Fruit fly (Drosophila melanogaster) whole organism, embryonic: ENCODE measurements around the gene Apt1.

Experiments used
- Atf6 ChIP-seq: fragments of 200-800 bp; sonication (Bioruptor generic); IDR thresholded peaks from 2 replicates; pipeline ENCODE4 v1.3.6; 2022; ENCODE audit warnings: missing biosample characterization, missing genetic modification characterization
- CG10267 ChIP-seq: fragments of 200-800 bp; sonication (Bioruptor generic); optimal IDR thresholded peaks from 2 replicates; lab custom pipeline; 2018; ENCODE audit warnings: missing biosample characterization, mild to moderate bottlenecking, missing genetic modification characterization, moderate library complexity
- CG10543 ChIP-seq: fragments of 200-800 bp; sonication (Bioruptor generic); optimal IDR thresholded peaks from 3 replicates; lab custom pipeline; 2017; ENCODE audit warnings: missing biosample characterization, mild to moderate bottlenecking, missing genetic modification characterization, moderate library complexity
- CG16779 ChIP-seq: fragments of 200-800 bp; sonication (Bioruptor generic); IDR thresholded peaks from 2 replicates; pipeline ENCODE4 v1.3.6; 2022; ENCODE audit warnings: missing biosample characterization, missing genetic modification characterization
- CG17829 ChIP-seq: fragments of 200-800 bp; optimal IDR thresholded peaks from 2 replicates; lab custom pipeline; 2019; ENCODE audit warnings: missing biosample characterization, mild to moderate bottlenecking, missing genetic modification characterization, moderate library complexity
- CG18262 ChIP-seq: fragments of 200-800 bp; optimal IDR thresholded peaks from 3 replicates; lab custom pipeline; 2019; ENCODE audit warnings: missing biosample characterization, mild to moderate bottlenecking, missing genetic modification characterization, moderate library complexity
- CG2875 ChIP-seq: fragments of 200-800 bp; sonication (Bioruptor generic); optimal IDR thresholded peaks from 2 replicates; lab custom pipeline; 2017; ENCODE audit warnings: missing biosample characterization, mild to moderate bottlenecking, missing genetic modification characterization, missing genetic modification reagents
- CG4617 ChIP-seq: fragments of 200-800 bp; sonication (Bioruptor generic); optimal IDR thresholded peaks from 3 replicates; lab custom pipeline; 2016; ENCODE audit warnings: missing biosample characterization, missing genetic modification characterization, borderline replicate concordance
- CG8388 ChIP-seq: fragments of 200-800 bp; sonication (Bioruptor generic); optimal IDR thresholded peaks from 2 replicates; lab custom pipeline; 2019; ENCODE audit warnings: missing biosample characterization, mild to moderate bottlenecking, missing genetic modification characterization, moderate library complexity
- CG9817 ChIP-seq: fragments of 200-800 bp; sonication (Bioruptor generic); optimal IDR thresholded peaks from 2 replicates; lab custom pipeline; 2018; ENCODE audit warnings: missing biosample characterization, mild to moderate bottlenecking, missing genetic modification characterization, moderate library complexity
- CHES-1-like ChIP-seq: fragments of 200-800 bp; sonication (Bioruptor generic); optimal IDR thresholded peaks from 2 replicates; lab custom pipeline; 2016; ENCODE audit warnings: missing biosample characterization, missing genetic modification characterization
- D ChIP-seq, 2 experiments: fragments of 200-800 bp in 1 of 2; fragments of >200 bp in 1 of 2; sonication (Bioruptor generic) in 1 of 2; optimal IDR thresholded peaks; 2 replicates in 1 of 2; 3 replicates in 1 of 2; lab custom pipeline; 2017; ENCODE audit warnings: mild to moderate bottlenecking in 1 of 2, missing biosample characterization in 1 of 2, missing genetic modification characterization in 1 of 2, missing genetic modification reagents in 1 of 2
- Dfd ChIP-seq, 2 experiments: fragments of >200 bp; optimal IDR thresholded peaks; 2 replicates each; lab custom pipeline; 2017; ENCODE audit warnings: missing biosample characterization in 2 of 2, missing genetic modification characterization in 2 of 2
- Ets65A ChIP-seq: fragments of 200-800 bp; sonication (Bioruptor generic); peaks from one replicate; lab custom pipeline; 2016; ENCODE audit warnings: missing biosample characterization, missing genetic modification characterization
- HLHmδ ChIP-seq: fragments of 200-800 bp; sonication (Bioruptor generic); optimal IDR thresholded peaks from 2 replicates; lab custom pipeline; 2018; ENCODE audit warnings: missing biosample characterization, mild to moderate bottlenecking, missing genetic modification characterization, moderate library complexity
- Hand ChIP-seq: fragments of 200-800 bp; sonication (Bioruptor generic); optimal IDR thresholded peaks from 2 replicates; lab custom pipeline; 2017; ENCODE audit warnings: mild to moderate bottlenecking, missing biosample characterization, missing genetic modification reagents, missing genetic modification characterization
- Neu2 ChIP-seq: fragments of 200-800 bp; sonication (Bioruptor generic); optimal IDR thresholded peaks from 3 replicates; lab custom pipeline; 2016; ENCODE audit warnings: missing biosample characterization, missing genetic modification characterization, borderline replicate concordance
- Oli ChIP-seq: fragments of 200-800 bp; sonication (Bioruptor generic); optimal IDR thresholded peaks from 2 replicates; lab custom pipeline; 2018; ENCODE audit warnings: missing biosample characterization, mild to moderate bottlenecking, missing genetic modification characterization, moderate library complexity
- Sox102F ChIP-seq: fragments of 200-800 bp; sonication (Bioruptor generic); optimal IDR thresholded peaks from 2 replicates; lab custom pipeline; 2018; ENCODE audit warnings: missing biosample characterization, mild to moderate bottlenecking, missing genetic modification characterization, moderate library complexity
- Tbp ChIP-seq: fragments of >200 bp; optimal IDR thresholded peaks from 2 replicates; lab custom pipeline; 2018; ENCODE audit warnings: missing biosample characterization, missing genetic modification characterization
- Trl ChIP-seq, 3 experiments: fragments of >200 bp in 2 of 3; fragments of 200-800 bp in 1 of 3; sonication (Bioruptor generic) in 1 of 3; optimal IDR thresholded peaks; 2 replicates in 1 of 3; 3 replicates in 2 of 3; lab custom pipeline; 2016 to 2017; ENCODE audit warnings: missing biosample characterization in 1 of 3, missing genetic modification characterization in 1 of 3
- aop ChIP-seq: fragments of 200-800 bp; sonication (Bioruptor generic); IDR thresholded peaks from 2 replicates; pipeline ENCODE4 v1.3.6; 2022; ENCODE audit warnings: missing biosample characterization, missing genetic modification characterization
- corto ChIP-seq: fragments of 200-800 bp; sonication (Bioruptor generic); optimal IDR thresholded peaks from 2 replicates; lab custom pipeline; 2016; ENCODE audit warnings: missing biosample characterization, mild to moderate bottlenecking, missing genetic modification characterization, moderate library complexity
- da ChIP-seq: fragments of 200-800 bp; sonication (Bioruptor generic); optimal IDR thresholded peaks from 2 replicates; lab custom pipeline; 2016; ENCODE audit warnings: missing biosample characterization, missing genetic modification characterization
- dmrt11E ChIP-seq: fragments of 200-800 bp; sonication (Bioruptor generic); optimal IDR thresholded peaks from 3 replicates; lab custom pipeline; 2018; ENCODE audit warnings: missing biosample characterization, mild to moderate bottlenecking, missing genetic modification characterization, moderate library complexity
- dysf ChIP-seq: fragments of 200-800 bp; sonication (Bioruptor generic); IDR thresholded peaks from 3 replicates; pipeline ENCODE4 v1.3.6; 2022; ENCODE audit warnings: missing biosample characterization, missing genetic modification characterization
- esg ChIP-seq: fragments of 200-800 bp; sonication (Bioruptor generic); conservative IDR thresholded peaks from 2 replicates; pipeline ENCODE4 v1.3.6; 2022; ENCODE audit warnings: missing biosample characterization, missing genetic modification characterization
- klu ChIP-seq: fragments of 200-800 bp; sonication (Bioruptor generic); IDR thresholded peaks from 2 replicates; pipeline ENCODE4 v1.3.6; 2022; ENCODE audit warnings: missing biosample characterization, missing genetic modification characterization
- nerfin-1 ChIP-seq: fragments of 200-800 bp; sonication (Bioruptor generic); optimal IDR thresholded peaks from 3 replicates; lab custom pipeline; 2019; ENCODE audit warnings: missing biosample characterization, mild to moderate bottlenecking, missing genetic modification characterization, moderate library complexity
- oc ChIP-seq: fragments of 200-800 bp; sonication (Bioruptor generic); optimal IDR thresholded peaks from 2 replicates; lab custom pipeline; 2018; ENCODE audit warnings: missing biosample characterization, mild to moderate bottlenecking, missing genetic modification characterization, moderate library complexity
- pnt ChIP-seq: fragments of 200-800 bp; sonication (Bioruptor generic); optimal IDR thresholded peaks from 3 replicates; lab custom pipeline; 2016; ENCODE audit warnings: missing biosample characterization, missing genetic modification characterization
- seq ChIP-seq: fragments of 200-800 bp; sonication (Bioruptor generic); IDR thresholded peaks from 2 replicates; pipeline ENCODE4 v1.3.6; 2022; ENCODE audit warnings: missing biosample characterization, missing genetic modification characterization
- trh ChIP-seq: fragments of 200-800 bp; sonication (Bioruptor generic); optimal IDR thresholded peaks from 2 replicates; lab custom pipeline; 2016; ENCODE audit warnings: missing biosample characterization, missing genetic modification characterization
- usp ChIP-seq: fragments of >200 bp; optimal IDR thresholded peaks from 2 replicates; lab custom pipeline; 2017; ENCODE audit warnings: missing biosample characterization, missing genetic modification characterization

The Apt1 gene

dm6 chr3L:11588594-11588993, 39.2 kb upstream of the Apt1 start (continued):
- peak; percentile 18 for TF ChIP-seq HLHmδ (GFP tag; lab: Kevin White, UChicago)
- TF ChIP-seq, all 482 proteins: peak for 16

DNA sequence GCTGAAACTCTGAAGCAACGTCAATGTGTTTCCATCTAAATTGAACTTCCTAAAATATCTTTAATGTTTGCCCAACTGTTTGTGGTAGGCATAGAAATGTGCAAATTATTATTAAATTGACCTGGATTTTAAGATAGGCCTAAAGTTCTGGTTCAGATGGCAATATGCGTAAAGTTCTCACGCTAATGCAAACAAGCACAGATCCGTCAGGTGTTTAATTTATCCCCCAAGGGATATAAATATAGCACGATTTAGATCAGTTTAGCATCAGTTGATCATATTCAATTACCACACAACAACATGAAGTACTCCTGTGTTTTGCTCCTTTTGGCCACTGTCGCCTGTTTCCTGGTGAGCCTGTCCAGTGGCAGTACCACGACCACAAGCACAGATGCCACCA, 38.4 kb upstream of the Apt1 start, which contains the start of gene CG7377:
CG7377 (plus strand) TSS at position 301 of the 400 bp plus-strand sequence.
- peak; percentile 15 for TF ChIP-seq Ets65A (GFP tag; lab: Kevin White, UChicago)
- TF ChIP-seq klu (GFP tag; lab: Robert Waterston, UW): 0 out of 2 replicates have a peak, but pooled peaks have one; percentile 9

DNA sequence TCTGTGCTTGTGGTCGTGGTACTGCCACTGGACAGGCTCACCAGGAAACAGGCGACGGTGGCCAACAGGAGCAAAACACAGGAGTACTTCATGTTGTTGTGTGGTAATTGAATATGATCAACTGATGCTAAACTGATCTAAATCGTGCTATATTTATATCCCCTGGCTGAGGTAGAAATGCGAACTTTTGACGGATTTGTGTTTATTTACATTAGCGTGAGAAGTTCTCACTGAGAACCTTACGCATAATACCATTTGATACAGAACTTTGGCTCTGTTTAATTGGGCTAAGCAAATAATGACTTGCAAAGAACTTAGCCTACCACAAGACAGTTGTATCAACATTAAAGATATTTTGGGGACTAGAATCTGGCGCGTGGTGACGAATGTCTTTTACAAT, 36.7 kb upstream of the Apt1 start, which contains the start of gene CG33268:
CG33268 (minus strand) TSS at position 101 of the 400 bp plus-strand sequence.
- TF ChIP-seq seq (no peak), pnt (GFP tag; lab: Kevin White, UChicago) (no peak), usp (GFP tag; lab: Kevin White, UChicago) (no peak), CG4617 (GFP tag; lab: Kevin White, UChicago) (no peak), nerfin-1 (no peak), CG17829 (no peak), D (optimal IDR thresholded peaks at IDR 0.05; lab: Kevin White, UChicago) (no peak), D (GFP tag; optimal IDR thresholded peaks at IDR 0.05; lab: Kevin White, UChicago) (no peak), CG8388 (no peak), trh (GFP tag; lab: Kevin White, UChicago) (no peak), corto (GFP tag; lab: Kevin White, UChicago) (no peak), Sox102F (GFP tag; lab: Kevin White, UChicago) (no peak), Atf6 (GFP tag; lab: Robert Waterston, UW) (no peak), CG10267 (tag; lab: Kevin White, UChicago) (no peak), CG10543 (GFP tag; lab: Kevin White, UChicago) (no peak), Oli (tag; lab: Kevin White, UChicago) (no peak), CHES-1-like (GFP tag; lab: Kevin White, UChicago) (no peak), CG18262 (tag; lab: Kevin White, UChicago) (no peak), dmrt11E (tag; lab: Kevin White, UChicago) (no peak), dysf (GFP tag; lab: Robert Waterston, UW) (no peak)

DNA sequence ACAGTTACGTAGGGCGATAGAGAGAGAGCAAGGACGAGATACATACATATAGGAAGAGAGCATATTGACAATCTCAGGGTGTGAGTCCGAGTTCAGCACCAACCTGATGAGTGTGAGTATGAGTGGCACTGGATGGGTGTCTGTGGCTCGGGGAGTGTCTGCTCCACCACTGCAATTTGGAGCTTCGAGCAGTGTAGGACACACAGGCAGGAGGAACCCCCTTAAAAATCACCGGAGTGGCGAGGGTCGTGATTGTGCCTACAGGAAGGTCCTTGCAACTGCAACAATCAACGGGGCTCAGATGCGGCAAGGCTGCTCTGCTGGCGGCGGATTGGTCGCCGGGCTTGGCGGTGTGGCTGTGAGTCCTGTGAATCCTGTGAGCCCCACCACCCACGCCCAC, 36.0 kb upstream of the Apt1 start:
- TF ChIP-seq Trl (optimal IDR thresholded peaks at IDR 0.05; lab: Kevin White, UChicago): peak; percentile 15 to 22
- no peak for TF ChIP-seq Trl (GFP tag; optimal IDR thresholded peaks at IDR 0.05; lab: Kevin White, UChicago)
- TF ChIP-seq Hand (GFP tag; lab: Kevin White, UChicago): no peak
- no peak for TF ChIP-seq da (GFP tag; lab: Kevin White, UChicago)

- TF ChIP-seq Neu2: no peak
- no peak for TF ChIP-seq CG16779 (GFP tag; lab: Robert Waterston, UW)
- TF ChIP-seq CG2875 (GFP tag; lab: Kevin White, UChicago): no peak
- no peak for TF ChIP-seq aop (GFP tag; lab: Robert Waterston, UW)
- TF ChIP-seq Tbp: no peak
- no peak for TF ChIP-seq Ets65A (GFP tag; lab: Kevin White, UChicago)
- no peak for TF ChIP-seq oc (tag; lab: Kevin White, UChicago)
- TF ChIP-seq CG9817 (tag; lab: Kevin White, UChicago): no peak
- TF ChIP-seq Atf6 (GFP tag; lab: Robert Waterston, UW): no peak
- TF ChIP-seq Dfd (GFP tag; optimal IDR thresholded peaks at IDR 0.05; lab: Kevin White, UChicago): no peak
- TF ChIP-seq esg (GFP tag; lab: Robert Waterston, UW): no peak
Observed at dm6 chr3L:11593778-11594177, 34.1 kb upstream of the Apt1 start.
